Fruit fly (Drosophila melanogaster) whole organism: ENCODE measurements around the gene Hacd2.
A peak's percentile ranks its signal among the peaks of the same experiment; 100 is the strongest.
"Not testable (repeated sequence)": the region's sequence is repeated elsewhere in the genome, so short reads cannot be mapped to it uniquely, and the experiment has no call there.

ENCODE experiments used
- CG8478 ChIP-seq: fragments of >200 bp; optimal IDR thresholded peaks from 2 replicates; lab custom pipeline; 2018; ENCODE audit warnings: inconsistent platforms
- Dll ChIP-seq: fragments of >200 bp; optimal IDR thresholded peaks from 2 replicates; lab custom pipeline; 2017
- EcR ChIP-seq, 2 experiments: fragments of >200 bp; optimal IDR thresholded peaks; 2 replicates each; lab custom pipeline; 2017; ENCODE audit warnings: missing biosample characterization in 2 of 2, missing genetic modification characterization in 2 of 2, missing genetic modification reagents in 2 of 2
- pan ChIP-seq: fragments of >200 bp; optimal IDR thresholded peaks from 2 replicates; lab custom pipeline; 2017
- psq ChIP-seq: fragments of >200 bp; optimal IDR thresholded peaks from 2 replicates; lab custom pipeline; 2017
- usp ChIP-seq: fragments of >200 bp; optimal IDR thresholded peaks from 2 replicates; lab custom pipeline; 2017; ENCODE audit warnings: missing biosample characterization, missing genetic modification characterization, mixed read lengths

The Hacd2 gene

DNA sequence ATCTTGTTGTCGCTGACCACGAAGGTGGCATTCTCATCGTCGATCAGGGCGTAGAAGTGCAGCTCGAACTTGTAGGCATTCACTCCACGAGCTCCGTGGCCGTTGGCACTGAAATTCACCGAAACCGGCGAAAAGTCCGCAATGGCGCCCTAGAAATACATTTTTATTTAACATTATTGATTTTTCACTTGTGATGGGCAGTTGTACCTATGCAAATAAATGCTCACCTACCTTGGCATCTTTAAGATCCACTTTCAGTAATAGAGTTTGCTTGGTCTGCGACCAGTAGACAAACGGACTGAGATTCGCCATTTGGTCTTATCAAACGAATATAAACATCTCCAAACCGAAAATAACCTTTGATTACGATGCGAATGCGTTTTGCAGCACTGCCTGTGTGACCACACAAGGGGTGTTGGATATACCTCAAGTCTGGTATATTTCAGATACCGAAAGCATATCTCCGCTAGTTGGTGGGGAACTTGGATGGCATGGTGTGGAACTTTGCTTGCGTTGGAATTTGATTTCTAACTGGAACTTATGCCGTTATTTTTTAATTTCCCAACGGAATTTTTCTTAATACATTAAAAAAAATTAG, at the start of gene Hacd2:
Gene Hacd2, minus strand, starts transcription at position 403 of the 598 bp plus-strand sequence.
- TF ChIP-seq usp (no peak), Dll (lab: Kevin White, UChicago) (no peak), psq (no peak), EcR (GFP tag; optimal IDR thresholded peaks at IDR 0.05; lab: Kevin White, UChicago) (no peak), CG8478 (lab: Kevin White, UChicago) (no peak), pan (lab: Kevin White, UChicago) (no peak)

DNA sequence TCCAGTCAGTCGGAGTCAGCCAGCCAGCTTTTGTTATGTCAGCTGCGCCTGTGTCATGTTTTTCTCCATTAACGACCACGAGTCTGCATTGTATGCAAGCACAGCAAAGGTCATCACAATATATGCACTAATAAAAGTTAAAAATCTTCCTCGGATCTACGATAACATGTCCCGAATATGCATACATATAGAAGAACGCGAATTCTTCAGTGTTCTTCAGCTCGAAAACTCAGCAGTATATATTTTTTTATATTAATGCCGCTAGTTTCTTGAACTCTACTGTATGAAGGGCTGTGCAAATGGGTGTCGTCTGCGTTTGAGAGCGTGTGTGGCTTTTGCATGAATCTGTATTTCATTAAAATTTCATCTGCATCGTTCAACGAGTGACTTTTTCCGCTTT, 36.8 kb upstream of the Hacd2 start:
- TF ChIP-seq Dll (lab: Kevin White, UChicago) (no peak), EcR (GFP tag; optimal IDR thresholded peaks at IDR 0.05; lab: Kevin White, UChicago) (peak in 1 of 2 experiments; percentile 4)

DNA sequence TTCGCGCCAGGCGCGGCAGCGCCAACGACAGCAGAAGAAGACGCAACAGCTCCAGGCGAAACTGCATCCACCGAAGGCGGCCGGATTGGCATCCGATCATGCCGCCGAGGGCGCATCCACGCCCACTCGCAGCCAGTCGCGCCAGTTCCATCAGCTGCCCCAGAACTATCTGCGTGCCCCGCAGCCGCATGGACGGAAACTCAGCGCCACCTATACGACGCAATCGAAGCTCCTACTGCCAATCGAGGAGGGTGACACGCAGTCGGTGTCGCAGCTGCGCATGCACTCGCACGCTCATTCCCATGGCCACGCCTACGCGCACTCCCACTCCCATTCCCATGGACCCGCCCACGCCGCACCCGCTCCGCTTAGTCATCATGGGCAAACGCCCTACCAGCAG, 29.8 kb upstream of the Hacd2 start:
- no peak for TF ChIP-seq pan (lab: Kevin White, UChicago)
- no peak for TF ChIP-seq CG8478 (lab: Kevin White, UChicago)
- no peak for TF ChIP-seq usp
- no peak for TF ChIP-seq Dll (lab: Kevin White, UChicago)
- TF ChIP-seq psq = no peak
- no peak for TF ChIP-seq EcR (GFP tag; optimal IDR thresholded peaks at IDR 0.05; lab: Kevin White, UChicago)

DNA sequence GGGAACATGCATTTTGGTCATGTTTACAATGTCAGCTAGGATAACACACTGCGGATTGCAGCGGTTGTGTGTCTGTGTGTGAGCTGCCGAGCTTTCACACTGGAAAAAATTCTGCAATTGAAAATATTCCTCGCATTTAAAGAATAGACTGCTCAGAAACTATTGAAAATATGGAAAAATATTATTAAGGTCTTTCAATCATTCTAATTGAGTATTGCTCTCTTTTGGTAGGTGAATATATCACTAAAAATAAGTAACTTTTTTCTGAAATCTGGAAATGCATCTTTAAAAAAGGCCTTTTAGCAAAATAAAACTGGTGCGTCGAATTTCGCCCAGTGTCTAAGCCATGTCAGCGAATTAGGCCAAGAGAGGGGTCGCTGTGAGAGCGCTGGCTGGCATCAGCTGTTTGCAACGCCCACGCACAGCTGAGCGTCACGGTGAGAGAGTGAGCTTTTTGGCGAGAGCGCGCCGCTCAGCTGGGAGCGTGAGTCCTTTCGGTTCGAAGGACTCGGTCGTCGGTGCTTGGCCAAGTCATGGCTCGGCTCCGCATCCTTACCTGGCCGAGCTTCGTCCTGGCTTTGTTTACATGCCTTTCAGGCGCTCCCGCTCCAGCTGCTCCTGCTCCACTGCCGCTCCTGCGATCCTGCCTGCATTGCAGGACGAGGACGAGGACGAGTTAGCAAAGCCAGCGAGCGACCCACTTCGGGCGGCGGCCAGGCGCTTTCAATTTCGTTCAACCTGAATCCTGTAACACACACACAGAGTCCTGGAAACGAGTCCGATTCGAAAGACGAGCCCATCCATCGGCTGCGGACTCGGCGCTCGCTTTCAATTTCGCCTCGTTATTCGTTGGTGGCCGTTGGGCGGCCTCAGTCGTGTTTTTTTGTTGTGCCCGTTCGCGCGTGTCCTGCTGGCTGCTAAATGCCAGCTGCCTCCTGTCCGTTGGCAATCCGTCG, 15.7 kb upstream of the Hacd2 start, which contains the start of gene CG46308:
Gene CG46308, plus strand, starts transcription at position 864 of the 956 bp plus-strand sequence.
- no peak for TF ChIP-seq CG8478 (lab: Kevin White, UChicago)
- no peak for TF ChIP-seq psq
- no peak for TF ChIP-seq Dll (lab: Kevin White, UChicago)

DNA sequence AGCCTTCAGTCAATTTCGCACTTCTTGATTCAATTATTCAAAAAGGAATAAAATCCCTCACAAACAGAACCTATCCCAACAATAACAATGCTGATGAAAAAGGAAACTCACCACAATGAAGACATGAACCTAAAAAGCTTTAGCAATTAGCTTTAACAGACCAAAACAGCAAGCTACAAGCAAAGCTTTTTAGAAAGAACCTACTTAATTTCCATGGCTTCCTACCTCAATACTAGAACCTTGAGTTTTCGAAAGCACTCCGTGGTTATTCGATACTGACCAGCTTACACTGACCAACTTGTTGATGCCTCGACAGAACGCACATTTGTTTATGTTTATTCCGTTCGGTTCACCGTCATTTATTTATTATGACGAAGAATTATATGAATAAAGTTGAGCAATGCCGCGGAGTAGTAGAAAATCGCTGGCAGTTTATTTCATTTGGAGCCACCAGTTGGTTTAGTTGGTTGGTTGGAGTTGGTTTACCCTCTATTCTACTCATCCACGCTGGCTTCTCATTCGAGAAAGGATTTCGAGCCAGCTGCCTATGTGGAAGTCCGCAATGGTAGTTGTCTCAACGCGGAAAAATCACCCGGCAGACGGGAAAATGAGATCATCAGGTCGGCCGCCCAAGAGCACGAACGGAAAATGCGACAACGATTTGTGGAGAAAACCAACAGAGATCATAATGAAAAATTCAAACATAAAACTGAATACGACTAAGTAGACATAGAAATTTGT, 13.7 kb upstream of the Hacd2 start, which contains the start of gene CG42810:
Gene CG42810, plus strand, starts transcription at position 691 of the 741 bp plus-strand sequence.
- TF ChIP-seq usp (no peak), pan (lab: Kevin White, UChicago) (no peak), Dll (lab: Kevin White, UChicago) (no peak), EcR (GFP tag; optimal IDR thresholded peaks at IDR 0.05; lab: Kevin White, UChicago) (no peak), CG8478 (lab: Kevin White, UChicago) (no peak), psq (no peak)

DNA sequence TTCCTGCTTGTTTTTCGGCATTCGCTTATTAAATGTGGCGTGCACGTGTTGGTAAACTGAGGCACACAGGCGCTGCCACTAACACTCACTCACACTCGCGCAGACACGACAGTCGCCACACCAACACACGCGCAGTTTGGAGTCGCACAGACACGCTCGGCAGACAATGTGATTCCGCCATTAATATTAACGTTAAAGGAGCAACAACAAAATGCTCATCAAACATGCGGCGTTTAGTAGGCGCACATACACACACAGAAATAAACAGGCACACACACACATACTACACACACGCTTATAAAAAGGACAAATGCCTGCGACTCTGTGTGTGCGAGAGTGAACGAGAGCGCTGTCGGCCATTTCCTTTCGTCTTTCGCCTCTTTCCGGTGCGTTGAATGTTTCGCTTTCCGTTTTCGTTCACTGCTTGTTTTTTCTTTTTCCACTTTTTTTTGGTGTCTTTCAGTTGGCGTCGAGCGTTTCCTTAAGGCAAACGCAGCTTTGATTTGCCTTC, 11.6 kb upstream of the Hacd2 start, which contains the start of gene CG42809:
Gene CG42809, plus strand, starts transcription at position 461 of the 511 bp plus-strand sequence.
- TF ChIP-seq usp (no peak), pan (lab: Kevin White, UChicago) (no peak), psq (no peak), CG8478 (lab: Kevin White, UChicago) (no peak), EcR (GFP tag; optimal IDR thresholded peaks at IDR 0.05; lab: Kevin White, UChicago) (no peak), Dll (lab: Kevin White, UChicago) (no peak)

DNA sequence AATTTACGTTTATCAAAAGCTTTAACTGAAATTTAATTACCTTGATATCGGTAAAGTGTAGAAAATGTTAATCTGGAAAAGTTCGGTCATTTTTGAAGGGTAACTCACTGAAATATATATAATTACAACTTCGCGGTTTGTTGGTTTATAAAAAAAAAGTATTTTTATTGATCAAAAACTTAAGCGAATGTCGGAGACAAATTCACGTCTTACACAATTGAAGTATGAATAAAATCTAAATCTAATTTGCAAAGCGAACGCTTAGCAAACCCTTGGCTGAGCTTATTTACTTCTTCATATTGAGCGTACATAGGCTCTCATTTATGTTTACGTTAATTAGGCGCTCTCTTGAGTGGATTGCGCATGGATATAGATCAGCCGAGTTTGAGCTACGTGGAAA, 3.9 kb upstream of the Hacd2 start, which contains the start of gene Hsp60D:
Gene Hsp60D, minus strand, starts transcription at position 101 of the 400 bp plus-strand sequence.
- TF ChIP-seq CG8478 (lab: Kevin White, UChicago); usp; EcR (GFP tag; optimal IDR thresholded peaks at IDR 0.05; lab: Kevin White, UChicago): not testable (repeated sequence)

DNA sequence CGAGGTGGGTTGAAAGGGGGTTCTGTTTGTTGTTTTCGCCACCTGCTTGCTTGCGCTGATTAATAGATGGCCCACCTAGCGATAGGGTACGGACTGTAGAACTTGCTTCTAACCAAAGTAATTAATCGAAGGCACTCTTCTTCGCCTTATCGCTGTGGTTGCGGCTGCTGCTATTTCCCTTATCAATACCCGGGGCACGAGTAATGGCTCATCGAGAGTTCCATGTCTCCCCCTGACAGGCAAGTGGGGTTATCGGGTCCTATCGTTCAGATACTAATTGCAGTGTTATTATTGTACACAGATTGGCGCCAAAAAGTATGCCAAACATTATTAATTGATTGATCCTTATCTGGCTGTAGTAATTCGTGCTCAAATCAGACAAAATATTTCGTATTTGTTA, 8.7 kb downstream of the Hacd2 start:
- no peak for TF ChIP-seq CG8478 (lab: Kevin White, UChicago)
- TF ChIP-seq EcR (GFP tag; optimal IDR thresholded peaks at IDR 0.05; lab: Kevin White, UChicago) = no peak
- TF ChIP-seq Dll (lab: Kevin White, UChicago) = no peak
- no peak for TF ChIP-seq usp

DNA sequence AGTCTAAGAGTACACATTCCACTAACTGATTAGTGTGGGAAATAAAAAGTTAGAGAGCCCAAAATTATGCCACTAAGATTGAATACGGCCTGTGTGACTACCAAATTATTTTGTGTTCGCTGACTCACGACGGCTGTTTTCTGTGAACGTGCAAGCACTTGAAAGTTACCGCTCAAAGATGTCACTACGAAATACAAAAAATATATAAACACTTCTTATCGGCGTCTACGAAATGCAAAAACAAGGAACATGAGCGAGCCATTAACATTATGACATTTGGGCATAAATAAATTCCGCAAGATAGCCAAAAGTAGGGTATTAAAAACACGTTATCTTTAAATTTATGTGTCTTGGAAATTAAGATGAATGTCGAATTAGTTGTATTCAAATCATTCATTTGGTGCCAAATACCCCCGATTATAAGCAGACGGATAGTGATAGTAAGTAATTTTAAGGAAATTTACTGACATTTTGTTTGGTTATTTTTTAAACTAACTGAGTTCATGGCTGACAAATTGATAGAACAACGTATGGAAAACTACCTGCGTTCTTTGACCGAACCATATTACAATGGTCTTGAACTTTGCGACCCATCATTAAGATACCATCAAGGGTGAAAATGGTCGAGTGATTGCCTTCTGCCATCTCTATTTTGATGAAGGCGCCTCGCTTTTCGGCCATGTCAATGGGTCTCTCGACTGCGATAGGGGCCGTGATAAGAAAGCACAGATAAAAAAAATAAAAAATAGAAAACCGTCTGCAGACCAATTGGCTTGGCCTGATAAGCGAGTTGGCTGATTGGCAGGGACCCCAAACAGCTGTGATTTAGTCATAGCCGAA, 10.4 kb downstream of the Hacd2 start, which contains the start of gene Tehao:
Gene Tehao, plus strand, starts transcription at position 828 of the 840 bp plus-strand sequence.
- no peak for TF ChIP-seq Dll (lab: Kevin White, UChicago)
- no peak for TF ChIP-seq pan (lab: Kevin White, UChicago)
- no peak for TF ChIP-seq psq
- TF ChIP-seq EcR (GFP tag; optimal IDR thresholded peaks at IDR 0.05; lab: Kevin White, UChicago) = no peak
- TF ChIP-seq CG8478 (lab: Kevin White, UChicago) = no peak
- TF ChIP-seq usp = no peak

DNA sequence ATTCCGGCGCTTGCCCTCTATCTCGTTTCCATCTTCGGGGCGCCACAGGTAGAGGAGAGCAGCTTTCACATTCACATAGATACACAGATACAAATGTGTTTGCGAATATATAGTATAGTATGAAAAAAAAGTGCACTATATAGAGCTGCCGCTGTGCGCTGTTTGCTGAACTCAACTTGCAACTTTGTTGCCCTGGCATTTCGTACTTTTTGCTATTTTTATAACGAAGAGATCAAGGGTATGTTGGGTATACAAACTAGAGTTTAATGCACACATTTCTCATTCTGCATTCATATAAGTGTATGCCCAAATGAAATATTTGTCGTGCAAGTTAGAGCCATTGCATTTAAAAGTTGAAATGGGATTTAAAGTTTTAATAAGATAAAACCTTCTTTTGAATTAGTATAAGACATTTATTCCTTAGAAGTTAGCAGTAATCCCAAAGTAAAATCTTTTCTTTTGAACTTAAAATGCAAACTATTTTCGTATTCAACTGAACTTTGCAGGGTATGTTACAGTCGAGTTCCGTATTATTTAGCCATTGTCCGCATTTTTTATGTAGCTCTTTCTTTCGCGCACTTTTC, 14.4 kb downstream of the Hacd2 start:
- TF ChIP-seq Dll (lab: Kevin White, UChicago) = no peak
- no peak for TF ChIP-seq psq
- no peak for TF ChIP-seq usp
- no peak for TF ChIP-seq pan (lab: Kevin White, UChicago)
- TF ChIP-seq CG8478 (lab: Kevin White, UChicago) = no peak
- no peak for TF ChIP-seq EcR (GFP tag; optimal IDR thresholded peaks at IDR 0.05; lab: Kevin White, UChicago)
